Worm (Caenorhabditis elegans): ENCODE results near the gene rig-6.
A peak's percentile ranks its signal among the peaks of the same experiment; 100 is the strongest.

rig-6 gene

ce11 chrII:4800524-4800923, 11.4 kb downstream of the rig-6 start:
- TF ChIP-seq mab-5 (tag; optimal IDR thresholded peaks at IDR 0.05) (no peak), ham-2 (GFP tag; optimal IDR thresholded peaks at IDR 0.05) (no peak), nhr-28 (tag; optimal IDR thresholded peaks at IDR 0.05) (no peak), blmp-1 (tag; optimal IDR thresholded peaks at IDR 0.05) (no peak), tbx-8 (GFP tag; optimal IDR thresholded peaks at IDR 0.05) (no peak), unc-62 (GFP tag; optimal IDR thresholded peaks at IDR 0.05) (no peak), sptf-1 (tag; optimal IDR thresholded peaks at IDR 0.05) (no peak), nhr-76 (tag; optimal IDR thresholded peaks at IDR 0.05) (no peak), snpc-4 (tag; optimal IDR thresholded peaks at IDR 0.05) (no peak), elt-1 (tag; optimal IDR thresholded peaks at IDR 0.05; ENCODE audit: borderline replicate concordance, insufficient read depth) (no peak), nhr-237 (tag; optimal IDR thresholded peaks at IDR 0.05) (no peak), ztf-11 (tag; optimal IDR thresholded peaks at IDR 0.05) (no peak), bed-3 (GFP tag; optimal IDR thresholded peaks at IDR 0.05) (no peak), mep-1 (tag; optimal IDR thresholded peaks at IDR 0.05) (no peak), hlh-1 (tag; optimal IDR thresholded peaks at IDR 0.05) (no peak), lsy-2 (tag; optimal IDR thresholded peaks at IDR 0.05) (no peak), elt-3 (tag; optimal IDR thresholded peaks at IDR 0.05) (no peak), mls-2 (tag; optimal IDR thresholded peaks at IDR 0.05) (no peak), unc-39 (tag; optimal IDR thresholded peaks at IDR 0.05) (no peak), drap-1 (GFP tag; optimal IDR thresholded peaks at IDR 0.05) (no peak)

- TF ChIP-seq sem-2 (GFP tag; optimal IDR thresholded peaks at IDR 0.05) = no peak
- TF ChIP-seq elt-3 (tag; optimal IDR thresholded peaks at IDR 0.05) = no peak
- TF ChIP-seq hlh-1 (tag; optimal IDR thresholded peaks at IDR 0.05) = no peak
- no peak for TF ChIP-seq zip-8 (tag; optimal IDR thresholded peaks at IDR 0.05)
- no peak for TF ChIP-seq unc-62 (GFP tag; optimal IDR thresholded peaks at IDR 0.05)
- TF ChIP-seq ztf-11 (tag; optimal IDR thresholded peaks at IDR 0.05) = no peak
- no peak for TF ChIP-seq drap-1 (GFP tag; optimal IDR thresholded peaks at IDR 0.05)
- TF ChIP-seq mab-5 (tag; optimal IDR thresholded peaks at IDR 0.05) = no peak
- TF ChIP-seq bed-3 (GFP tag; optimal IDR thresholded peaks at IDR 0.05) = no peak
- no peak for TF ChIP-seq sptf-1 (tag; optimal IDR thresholded peaks at IDR 0.05)
- TF ChIP-seq ham-2 (GFP tag; optimal IDR thresholded peaks at IDR 0.05) = no peak
- no peak for TF ChIP-seq unc-120 (tag; optimal IDR thresholded peaks at IDR 0.05; ENCODE audit: poor library complexity, severe bottlenecking)
- no peak for TF ChIP-seq elt-1 (tag; optimal IDR thresholded peaks at IDR 0.05; ENCODE audit: borderline replicate concordance, insufficient read depth)
- no peak for TF ChIP-seq mls-2 (tag; optimal IDR thresholded peaks at IDR 0.05)
- no peak for TF ChIP-seq nhr-28 (tag; optimal IDR thresholded peaks at IDR 0.05)
These were observed 14.8 kb downstream of the rig-6 start, which contains the start of gene C33F10.14 for ce11 chrII:4797071-4797470. Gene C33F10.14, plus strand, starts transcription at chrII:4797371.

ce11 chrII:4795461-4795860, 16.4 kb downstream of the rig-6 start, which contains the start of gene C33F10.4:
Gene C33F10.4, plus strand, starts transcription at chrII:4795761.
- no peak for TF ChIP-seq mab-5 (tag; optimal IDR thresholded peaks at IDR 0.05)
- TF ChIP-seq mep-1 (tag; optimal IDR thresholded peaks at IDR 0.05) = no peak
- TF ChIP-seq ztf-11 (tag; optimal IDR thresholded peaks at IDR 0.05) = no peak
- TF ChIP-seq snpc-4 (tag; optimal IDR thresholded peaks at IDR 0.05) = no peak
- TF ChIP-seq ceh-43 (GFP tag; optimal IDR thresholded peaks at IDR 0.05) = no peak
- no peak for TF ChIP-seq sptf-1 (tag; optimal IDR thresholded peaks at IDR 0.05)
- TF ChIP-seq mls-2 (tag; optimal IDR thresholded peaks at IDR 0.05) = no peak
- no peak for TF ChIP-seq drap-1 (GFP tag; optimal IDR thresholded peaks at IDR 0.05)
- TF ChIP-seq tbx-8 (GFP tag; optimal IDR thresholded peaks at IDR 0.05) = no peak
- TF ChIP-seq elt-3 (tag; optimal IDR thresholded peaks at IDR 0.05) = no peak
- TF ChIP-seq cnd-1 (tag; optimal IDR thresholded peaks at IDR 0.05) = no peak
- no peak for TF ChIP-seq elt-1 (tag; optimal IDR thresholded peaks at IDR 0.05; ENCODE audit: borderline replicate concordance, insufficient read depth)
- TF ChIP-seq sem-2 (GFP tag; optimal IDR thresholded peaks at IDR 0.05) = no peak

- TF ChIP-seq elt-1 (tag; optimal IDR thresholded peaks at IDR 0.05; ENCODE audit: borderline replicate concordance, insufficient read depth) (no peak), hlh-1 (tag; optimal IDR thresholded peaks at IDR 0.05) (no peak), ceh-39 (tag; optimal IDR thresholded peaks at IDR 0.05) (no peak), ces-1 (GFP tag; optimal IDR thresholded peaks at IDR 0.05) (no peak), unc-62 (GFP tag; optimal IDR thresholded peaks at IDR 0.05) (no peak), ceh-43 (GFP tag; optimal IDR thresholded peaks at IDR 0.05) (no peak), nhr-12 (tag; optimal IDR thresholded peaks at IDR 0.05) (no peak), ztf-11 (tag; optimal IDR thresholded peaks at IDR 0.05) (no peak), lsy-2 (tag; optimal IDR thresholded peaks at IDR 0.05) (no peak), pha-4 (tag; optimal IDR thresholded peaks at IDR 0.05) (no peak), mep-1 (tag; optimal IDR thresholded peaks at IDR 0.05) (no peak), lin-32 (GFP tag; optimal IDR thresholded peaks at IDR 0.05) (no peak), cnd-1 (tag; optimal IDR thresholded peaks at IDR 0.05) (no peak), bed-3 (GFP tag; optimal IDR thresholded peaks at IDR 0.05) (no peak)
These were observed 18.6 kb downstream of the rig-6 start for ce11 chrII:4793320-4793719.

ce11 chrII:4791272-4791671, 20.6 kb downstream of the rig-6 start, which contains the start of gene F26G1.1:
Gene F26G1.1, plus strand, starts transcription at chrII:4791618.
- TF ChIP-seq nhr-2 (tag; optimal IDR thresholded peaks at IDR 0.05) = no peak
- TF ChIP-seq elt-3 (tag; optimal IDR thresholded peaks at IDR 0.05) = no peak
- no peak for TF ChIP-seq unc-62 (GFP tag; optimal IDR thresholded peaks at IDR 0.05)
- TF ChIP-seq mep-1 (tag; optimal IDR thresholded peaks at IDR 0.05) = no peak
- no peak for TF ChIP-seq drap-1 (GFP tag; optimal IDR thresholded peaks at IDR 0.05)
- TF ChIP-seq mab-5 (tag; optimal IDR thresholded peaks at IDR 0.05) = no peak
- peak; percentile 48 for TF ChIP-seq sptf-1 (tag; optimal IDR thresholded peaks at IDR 0.05)
- TF ChIP-seq sem-2 (GFP tag; optimal IDR thresholded peaks at IDR 0.05) = no peak
- no peak for TF ChIP-seq nhr-28 (tag; optimal IDR thresholded peaks at IDR 0.05)
- no peak for TF ChIP-seq ceh-39 (tag; optimal IDR thresholded peaks at IDR 0.05)
- no peak for TF ChIP-seq ces-1 (GFP tag; optimal IDR thresholded peaks at IDR 0.05)
- TF ChIP-seq cnd-1 (tag; optimal IDR thresholded peaks at IDR 0.05) = peak; percentile 21
- no peak for TF ChIP-seq unc-39 (tag; optimal IDR thresholded peaks at IDR 0.05)
- peak; percentile 20 for TF ChIP-seq unc-120 (tag; optimal IDR thresholded peaks at IDR 0.05; ENCODE audit: poor library complexity, severe bottlenecking)
- TF ChIP-seq nhr-76 (tag; optimal IDR thresholded peaks at IDR 0.05) = no peak
- TF ChIP-seq pha-4 (tag; optimal IDR thresholded peaks at IDR 0.05) = no peak
- TF ChIP-seq tbx-8 (GFP tag; optimal IDR thresholded peaks at IDR 0.05) = no peak
- peak; percentile 46 for TF ChIP-seq lsy-2 (tag; optimal IDR thresholded peaks at IDR 0.05)
- TF ChIP-seq ham-2 (GFP tag; optimal IDR thresholded peaks at IDR 0.05) = no peak
- TF ChIP-seq M03D4.4 (tag; optimal IDR thresholded peaks at IDR 0.05) = no peak
- no peak for TF ChIP-seq zip-8 (tag; optimal IDR thresholded peaks at IDR 0.05)
- peak; percentile 1 for TF ChIP-seq lin-13 (tag; optimal IDR thresholded peaks at IDR 0.05)
- TF ChIP-seq mls-2 (tag; optimal IDR thresholded peaks at IDR 0.05) = no peak
- TF ChIP-seq nhr-237 (tag; optimal IDR thresholded peaks at IDR 0.05) = no peak
- no peak for TF ChIP-seq hlh-1 (tag; optimal IDR thresholded peaks at IDR 0.05)
- TF ChIP-seq flh-1 (GFP tag; optimal IDR thresholded peaks at IDR 0.05) = no peak
- no peak for TF ChIP-seq bed-3 (GFP tag; optimal IDR thresholded peaks at IDR 0.05)
- TF ChIP-seq elt-1 (tag; optimal IDR thresholded peaks at IDR 0.05; ENCODE audit: borderline replicate concordance, insufficient read depth) = no peak
- TF ChIP-seq snpc-4 (tag; optimal IDR thresholded peaks at IDR 0.05) = no peak
- TF ChIP-seq blmp-1 (tag; optimal IDR thresholded peaks at IDR 0.05) = no peak
